Worm (Caenorhabditis elegans) whole organism, young adult: ENCODE results near the gene C25H3.3.

Experiments used
- C17E4.6 ChIP-seq: fragments of 200-800 bp; sonication (Bioruptor generic); IDR thresholded peaks from 2 replicates; pipeline ENCODE4 v1.3.6; 2022; ENCODE audit warnings: missing genetic modification reagents, missing genetic modification characterization, missing compliant biosample characterization
- F10E7.11 ChIP-seq: sonication (generic microtip); optimal IDR thresholded peaks from 2 replicates; lab custom pipeline; 2017; ENCODE audit warnings: mild to moderate bottlenecking, missing genetic modification characterization, moderate library complexity, missing compliant biosample characterization
- F22D6.2 ChIP-seq: sonication (generic microtip); optimal IDR thresholded peaks from 2 replicates; lab custom pipeline; 2016; ENCODE audit warnings: mild to moderate bottlenecking, missing genetic modification characterization, missing compliant biosample characterization
- F23B12.7 ChIP-seq: sonication (generic microtip); optimal IDR thresholded peaks from 2 replicates; lab custom pipeline; 2017; ENCODE audit warnings: missing genetic modification characterization, mild to moderate bottlenecking, missing compliant biosample characterization, antibody characterized with exemption, moderate library complexity; ENCODE audit not compliant: insufficient read depth
- F33H1.4 ChIP-seq: fragments of 200-800 bp; sonication (Bioruptor generic); IDR thresholded peaks from 2 replicates; pipeline ENCODE4 v1.3.6; 2022; ENCODE audit warnings: missing genetic modification reagents, missing genetic modification characterization, missing compliant biosample characterization
- F37B4.10 ChIP-seq: fragments of 200-800 bp; sonication (Bioruptor generic); IDR thresholded peaks from 2 replicates; pipeline ENCODE4 v1.3.6; 2022; ENCODE audit warnings: missing genetic modification characterization, missing compliant biosample characterization
- K11D2.4 ChIP-seq: fragments of 200-800 bp; sonication (Bioruptor generic); IDR thresholded peaks from 2 replicates; pipeline ENCODE4 v1.3.6; 2022; ENCODE audit warnings: missing genetic modification reagents, missing genetic modification characterization, missing compliant biosample characterization
- T07F8.4 ChIP-seq: sonication (generic microtip); optimal IDR thresholded peaks from 2 replicates; lab custom pipeline; 2016; ENCODE audit warnings: mild to moderate bottlenecking, missing genetic modification characterization, moderate library complexity, missing compliant biosample characterization
- Y67H2A.10 ChIP-seq: fragments of 200-800 bp; sonication (Bioruptor generic); conservative IDR thresholded peaks from 2 replicates; pipeline ENCODE4 v1.3.6; 2022; ENCODE audit warnings: missing genetic modification reagents, missing genetic modification characterization, missing compliant biosample characterization
- akir-1 ChIP-seq: fragments of 200-800 bp; sonication (Bioruptor generic); optimal IDR thresholded peaks from 2 replicates; lab custom pipeline; 2018; ENCODE audit warnings: mild to moderate bottlenecking, missing genetic modification characterization, moderate library complexity, missing compliant biosample characterization
- aptf-2 ChIP-seq: fragments of 200-800 bp; sonication (Bioruptor generic); conservative IDR thresholded peaks from 2 replicates; pipeline ENCODE4 v1.3.6; 2022; ENCODE audit warnings: missing genetic modification reagents, missing genetic modification characterization, missing compliant biosample characterization
- attf-3 ChIP-seq: fragments of 200-800 bp; sonication (Bioruptor generic); conservative IDR thresholded peaks from 2 replicates; pipeline ENCODE4 v1.3.6; 2022; ENCODE audit warnings: missing genetic modification reagents, missing genetic modification characterization, missing compliant biosample characterization
- attf-5 ChIP-seq: fragments of 200-800 bp; sonication (Bioruptor generic); optimal IDR thresholded peaks from 2 replicates; lab custom pipeline; 2018; ENCODE audit warnings: mild to moderate bottlenecking, missing genetic modification characterization, missing compliant biosample characterization
- bed-2 ChIP-seq: fragments of 200-800 bp; sonication (Bioruptor generic); IDR thresholded peaks from 2 replicates; pipeline ENCODE4 v1.3.6; 2022; ENCODE audit warnings: missing genetic modification reagents, missing genetic modification characterization, missing compliant biosample characterization
- cebp-1 ChIP-seq, 2 experiments: fragments of 200-800 bp in 1 of 2; sonication (Bioruptor generic) in 1 of 2; sonication (generic microtip) in 1 of 2; IDR thresholded peaks in 1 of 2; optimal IDR thresholded peaks in 1 of 2; 2 replicates each; pipeline versions ENCODE4 v1.3.6 to Lab custom; 2017 to 2022; ENCODE audit warnings: missing compliant biosample characterization in 2 of 2, missing genetic modification characterization in 2 of 2, mild to moderate bottlenecking in 1 of 2, missing genetic modification reagents in 1 of 2, moderate library complexity in 1 of 2
- ceh-79 ChIP-seq: sonication (generic microtip); optimal IDR thresholded peaks from 2 replicates; lab custom pipeline; 2017; ENCODE audit warnings: mild to moderate bottlenecking, missing genetic modification characterization, missing compliant biosample characterization
- egl-18 ChIP-seq: fragments of 200-800 bp; sonication (Bioruptor generic); IDR thresholded peaks from 2 replicates; pipeline ENCODE4 v1.3.6; 2022; ENCODE audit warnings: missing genetic modification reagents, missing genetic modification characterization, missing compliant biosample characterization
- egl-44 ChIP-seq: fragments of 200-800 bp; sonication (Bioruptor generic); IDR thresholded peaks from 2 replicates; pipeline ENCODE4 v1.3.6; 2022; ENCODE audit warnings: missing genetic modification reagents, missing genetic modification characterization, missing compliant biosample characterization
- egrh-3 ChIP-seq: fragments of 200-800 bp; sonication (Bioruptor generic); IDR thresholded peaks from 2 replicates; pipeline ENCODE4 v1.3.6; 2022; ENCODE audit warnings: missing genetic modification reagents, missing genetic modification characterization, missing compliant biosample characterization
- ets-4 ChIP-seq: fragments of 200-800 bp; sonication (Bioruptor generic); optimal IDR thresholded peaks from 2 replicates; lab custom pipeline; 2018; ENCODE audit warnings: mild to moderate bottlenecking, missing genetic modification characterization, missing compliant biosample characterization
- lag-1 ChIP-seq: fragments of 200-800 bp; sonication (Bioruptor generic); IDR thresholded peaks from 2 replicates; pipeline ENCODE4 v1.3.6; 2022; ENCODE audit warnings: missing genetic modification reagents, missing genetic modification characterization, missing compliant biosample characterization
- let-607 ChIP-seq, 2 experiments: fragments of 200-800 bp in 1 of 2; sonication (Bioruptor generic) in 1 of 2; sonication (generic microtip) in 1 of 2; optimal IDR thresholded peaks; 2 replicates each; lab custom pipeline; 2016 to 2018; ENCODE audit warnings: mild to moderate bottlenecking in 2 of 2, missing compliant biosample characterization in 2 of 2, missing genetic modification characterization in 2 of 2, moderate library complexity in 2 of 2, missing genotype in 1 of 2
- lin-26 ChIP-seq: fragments of 200-800 bp; sonication (Bioruptor generic); IDR thresholded peaks from 2 replicates; pipeline ENCODE4 v1.3.6; 2022; ENCODE audit warnings: missing genetic modification reagents, missing genetic modification characterization, missing compliant biosample characterization
- lsy-27 ChIP-seq: sonication (generic microtip); optimal IDR thresholded peaks from 2 replicates; lab custom pipeline; 2017; ENCODE audit warnings: missing genetic modification characterization, mild to moderate bottlenecking, missing compliant biosample characterization, antibody characterized with exemption, missing genotype, borderline replicate concordance; ENCODE audit not compliant: insufficient read depth
- mes-4 ChIP-seq: sonication (generic microtip); optimal IDR thresholded peaks from 2 replicates; lab custom pipeline; 2016; ENCODE audit warnings: missing genotype, missing genetic modification characterization, missing compliant biosample characterization
- nfyb-1 ChIP-seq: fragments of 200-800 bp; sonication (Bioruptor generic); IDR thresholded peaks from 2 replicates; pipeline ENCODE4 v1.3.6; 2022; ENCODE audit warnings: missing genetic modification reagents, missing genetic modification characterization, missing compliant biosample characterization
- nhr-90 ChIP-seq: sonication (generic microtip); optimal IDR thresholded peaks from 2 replicates; lab custom pipeline; 2016; ENCODE audit warnings: missing genotype, mild to moderate bottlenecking, missing genetic modification characterization, missing compliant biosample characterization
- pbrm-1 ChIP-seq: fragments of 200-800 bp; sonication (Bioruptor generic); IDR thresholded peaks from 2 replicates; pipeline ENCODE4 v1.3.6; 2022; ENCODE audit warnings: missing genetic modification reagents, missing genetic modification characterization, missing compliant biosample characterization
- pha-4 ChIP-seq: fragments of 150-350 bp; sonication (generic microtip); optimal IDR thresholded peaks from 2 replicates; lab custom pipeline; 2014; ENCODE audit warnings: missing biosample characterization, missing genetic modification reagents, missing genetic modification characterization
- snpc-3.4 ChIP-seq: sonication (generic microtip); optimal IDR thresholded peaks from 2 replicates; lab custom pipeline; 2017; ENCODE audit warnings: missing genetic modification characterization, mild to moderate bottlenecking, missing compliant biosample characterization, antibody characterized with exemption, moderate library complexity, missing genotype, missing genetic modification reagents
- snpc-4 ChIP-seq, 5 experiments: fragments of 150-350 bp in 1 of 5; sonication (generic microtip) in 4 of 5; optimal IDR thresholded peaks; 2 replicates each; lab custom pipeline; 2014 to 2018; ENCODE audit warnings: missing genetic modification characterization in 5 of 5, missing biosample characterization in 3 of 5, antibody characterized with exemption in 2 of 5, mild to moderate bottlenecking in 2 of 5, missing compliant biosample characterization in 2 of 5, missing genotype in 2 of 5, moderate library complexity in 2 of 5, missing genetic modification reagents in 1 of 5
- unc-130 ChIP-seq: sonication (generic microtip); optimal IDR thresholded peaks from 2 replicates; lab custom pipeline; 2016; ENCODE audit warnings: missing genetic modification reagents, missing genetic modification characterization, missing compliant biosample characterization
- zfh-2 ChIP-seq: fragments of 200-800 bp; sonication (Bioruptor generic); conservative IDR thresholded peaks from 2 replicates; pipeline ENCODE4 v1.3.6; 2022; ENCODE audit warnings: missing genetic modification reagents, missing genetic modification characterization, missing compliant biosample characterization
- ztf-25 ChIP-seq: fragments of 200-800 bp; sonication (Bioruptor generic); IDR thresholded peaks from 2 replicates; pipeline ENCODE4 v1.3.6; 2022; ENCODE audit warnings: missing genetic modification reagents, missing genetic modification characterization, missing compliant biosample characterization

C25H3.3 gene

DNA sequence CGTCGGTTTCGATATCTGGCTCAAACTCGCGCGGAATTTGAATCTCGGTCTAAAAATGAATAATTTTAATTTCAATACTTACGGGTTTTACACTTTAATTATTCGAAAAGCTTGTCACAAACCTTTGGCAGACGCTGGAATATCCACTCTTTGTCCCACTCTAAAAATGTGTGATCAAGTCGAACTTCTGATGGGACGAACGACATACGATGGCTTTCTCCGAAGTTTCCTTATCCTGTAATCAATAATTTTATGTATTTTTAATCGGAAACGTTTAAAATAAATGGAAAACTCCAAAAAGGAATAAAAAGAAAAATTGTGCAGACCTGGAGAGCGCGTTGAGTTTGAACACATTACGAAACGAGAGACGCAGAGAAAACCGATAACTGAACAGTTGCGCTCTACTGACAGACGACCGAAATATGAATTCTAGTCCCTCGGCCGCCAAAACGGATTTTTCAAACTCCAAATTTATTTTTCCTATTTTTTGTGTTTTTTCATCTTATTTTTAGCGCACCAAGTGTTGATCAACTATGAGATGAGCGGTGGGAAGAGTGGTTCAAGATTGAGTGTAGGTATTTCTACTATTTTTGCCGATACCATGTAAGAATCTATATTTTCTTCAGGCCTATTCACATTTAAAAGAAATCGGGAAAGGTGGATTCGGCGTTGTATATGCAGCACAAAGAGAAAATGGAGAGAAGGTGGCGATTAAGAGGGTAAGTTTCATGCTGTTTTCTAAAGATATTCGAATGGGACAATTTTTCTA, 44.6 kb upstream of the C25H3.3 start, which contains the start of the genes sam-4, F59E12.17 and zyg-1 (continued):
- TF ChIP-seq lag-1 (GFP tag; lab: Robert Waterston, UW) (no peak), pbrm-1 (GFP tag; lab: Robert Waterston, UW) (peak; percentile 21; the same call in 1 of the 2 replicates)

- peak; percentile 85 for TF ChIP-seq zfh-2 (GFP tag; lab: Robert Waterston, UW)
- TF ChIP-seq F23B12.7 (tag; lab: Kevin White, UChicago), result no peak
- TF ChIP-seq egrh-3, result peak; percentile 64; the same call in 1 of the 2 replicates
Observed at ce11 chrII:5651426-5651825, 42.6 kb upstream of the C25H3.3 start.

DNA sequence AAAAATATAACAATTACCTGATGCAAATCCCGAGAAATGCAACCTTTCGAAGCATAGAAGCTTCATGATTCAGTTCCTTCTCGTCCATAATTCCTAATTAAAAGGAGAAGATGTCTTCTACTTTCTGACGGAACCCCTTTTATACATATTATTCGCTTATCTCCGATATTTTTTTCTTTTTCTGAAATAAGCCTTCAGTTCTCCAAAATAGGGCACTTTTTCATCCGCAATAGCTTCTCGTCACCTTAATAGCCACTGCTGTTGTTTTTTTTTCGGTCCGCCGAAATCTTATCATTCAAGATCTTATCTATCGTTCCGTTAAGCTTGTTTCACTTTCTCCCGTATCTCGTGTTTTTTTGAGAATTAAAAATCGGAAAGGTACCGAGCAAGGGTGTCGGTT, 41.7 kb upstream of the C25H3.3 start, which contains the start of gene bli-2:
bli-2 (minus strand) TSS at position 101 of the 400 bp plus-strand sequence.
- TF ChIP-seq K11D2.4 (GFP tag; lab: Robert Waterston, UW), result no peak
- TF ChIP-seq ets-4 (GFP tag; lab: Kevin White, UChicago), result no peak

ce11 chrII:5654215-5654614, 39.8 kb upstream of the C25H3.3 start, which contains the start of gene F59E12.1:
F59E12.1 (plus strand) TSS chrII:5654515.
- TF ChIP-seq Y67H2A.10 (GFP tag; lab: Robert Waterston, UW) (no peak), cebp-1 (GFP tag; IDR thresholded peaks at IDR 0.05; lab: Robert Waterston, UW) (no peak), cebp-1 (tag; optimal IDR thresholded peaks at IDR 0.05; lab: Kevin White, UChicago) (no peak), egl-18 (GFP tag; lab: Robert Waterston, UW) (no peak), bed-2 (GFP tag; lab: Robert Waterston, UW) (no peak), attf-5 (no peak), snpc-4 (GFP tag; optimal IDR thresholded peaks at IDR 0.05; lab: Kevin White, UChicago) (no peak), snpc-4 (tag; optimal IDR thresholded peaks at IDR 0.05; lab: Kevin White, UChicago) (no peak), attf-3 (GFP tag; lab: Robert Waterston, UW) (no peak), unc-130 (no peak), aptf-2 (GFP tag; lab: Robert Waterston, UW) (no peak), T07F8.4 (tag; lab: Kevin White, UChicago) (no peak), lin-26 (GFP tag; lab: Robert Waterston, UW) (no peak), mes-4 (tag; lab: Kevin White, UChicago) (no peak), ceh-79 (tag; lab: Kevin White, UChicago) (no peak)

DNA sequence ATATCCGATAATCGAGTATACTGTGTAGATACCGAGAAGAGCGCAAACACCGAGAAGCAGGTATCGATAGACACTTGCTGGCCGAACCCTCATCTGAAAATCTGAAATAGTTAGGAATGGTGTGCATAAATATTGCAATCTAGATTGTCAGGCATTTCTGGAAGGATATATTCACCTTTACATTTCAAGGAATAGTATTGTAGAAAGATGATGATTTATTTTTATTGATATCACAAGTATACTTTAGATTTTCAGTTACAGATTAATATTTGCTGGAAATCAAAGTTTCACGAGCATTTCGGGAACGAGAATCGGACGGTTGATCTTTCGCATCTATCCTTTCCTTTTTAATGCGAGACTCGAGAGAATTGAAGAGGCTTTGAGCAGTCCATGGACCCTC, 34.3 kb upstream of the C25H3.3 start, which contains the start of gene fut-3:
fut-3 (minus strand) TSS at position 101 of the 400 bp plus-strand sequence.
- TF ChIP-seq nfyb-1 (0 out of 2 replicates have a peak, but pooled peaks have one; percentile 37), nhr-90 (tag; lab: Kevin White, UChicago) (no peak)

DNA sequence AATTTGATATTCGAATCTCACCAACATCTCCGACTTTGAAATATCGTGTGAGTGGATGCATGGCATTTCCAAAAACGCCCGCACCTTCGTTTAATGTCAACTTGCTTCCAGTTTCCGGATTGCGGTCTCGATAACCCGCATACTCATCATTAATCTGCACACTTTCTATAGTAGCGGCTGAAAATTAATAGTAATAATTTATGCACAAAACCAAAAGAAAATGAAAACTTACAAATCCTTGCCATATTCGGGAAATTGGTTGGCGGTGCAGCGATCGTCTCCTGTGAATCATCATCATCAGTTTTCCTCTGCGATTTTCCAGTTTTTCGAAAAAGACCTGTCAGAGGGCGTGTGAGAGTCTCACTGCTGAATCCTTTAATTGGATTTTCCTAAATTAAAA, 33.8 kb upstream of the C25H3.3 start:
- TF ChIP-seq egl-44 (GFP tag; lab: Robert Waterston, UW) (no peak), F10E7.11 (tag; lab: Kevin White, UChicago) (no peak), F22D6.2 (no peak), pha-4 (tag; lab: Kevin White, UChicago) (no peak), F37B4.10 (GFP tag; lab: Robert Waterston, UW) (no peak), F33H1.4 (GFP tag; lab: Robert Waterston, UW) (no peak), akir-1 (GFP tag; lab: Kevin White, UChicago) (no peak), snpc-3.4 (tag; lab: Kevin White, UChicago) (no peak), lsy-27 (tag; lab: Kevin White, UChicago) (no peak), C17E4.6 (GFP tag; lab: Robert Waterston, UW) (no peak), pbrm-1 (GFP tag; lab: Robert Waterston, UW) (no peak), let-607 (tag; optimal IDR thresholded peaks at IDR 0.05; lab: Kevin White, UChicago) (no peak), ztf-25 (GFP tag; lab: Robert Waterston, UW) (no peak)
